Fruit fly (Drosophila melanogaster) whole organism, embryonic: ENCODE measurements around the gene CG10341.
A peak's percentile ranks its signal among the peaks of the same experiment; 100 is the strongest.

Source experiments
- B-H1 ChIP-seq: fragments of 200-800 bp; sonication (Bioruptor generic); IDR thresholded peaks from 3 replicates; pipeline ENCODE4 v1.3.6; 2022; ENCODE audit warnings: missing biosample characterization, missing genetic modification characterization
- Bgb ChIP-seq: fragments of 200-800 bp; sonication (Bioruptor generic); IDR thresholded peaks from 2 replicates; pipeline ENCODE4 v1.3.6; 2022; ENCODE audit warnings: missing biosample characterization, missing genetic modification characterization; ENCODE audit not compliant: partially characterized antibody
- CG10267 ChIP-seq: fragments of 200-800 bp; sonication (Bioruptor generic); optimal IDR thresholded peaks from 2 replicates; lab custom pipeline; 2018; ENCODE audit warnings: missing biosample characterization, mild to moderate bottlenecking, missing genetic modification characterization, moderate library complexity
- CG10321 ChIP-seq: fragments of 200-800 bp; sonication (Bioruptor generic); IDR thresholded peaks from 2 replicates; pipeline ENCODE4 v1.3.6; 2022; ENCODE audit warnings: missing biosample characterization, missing genetic modification characterization
- CG10366 ChIP-seq: fragments of 200-800 bp; sonication (Bioruptor generic); IDR thresholded peaks from 2 replicates; pipeline ENCODE4 v1.3.6; 2022; ENCODE audit warnings: missing biosample characterization, missing genetic modification characterization
- CG11247 ChIP-seq: fragments of 200-800 bp; sonication (Bioruptor generic); IDR thresholded peaks from 2 replicates; pipeline ENCODE4 v1.3.6; 2022; ENCODE audit warnings: missing biosample characterization, missing genetic modification characterization
- CG11456 ChIP-seq: fragments of 200-800 bp; sonication (Bioruptor generic); IDR thresholded peaks from 3 replicates; pipeline ENCODE4 v1.3.6; 2022; ENCODE audit warnings: missing biosample characterization, missing genetic modification characterization
- CG11696 ChIP-seq: fragments of 200-800 bp; sonication (Bioruptor generic); IDR thresholded peaks from 2 replicates; pipeline ENCODE4 v1.3.6; 2022; ENCODE audit warnings: missing biosample characterization, missing genetic modification characterization
- CG12744 ChIP-seq: fragments of 200-800 bp; sonication (Bioruptor generic); optimal IDR thresholded peaks from 2 replicates; lab custom pipeline; 2016; ENCODE audit warnings: missing biosample characterization, missing genetic modification characterization
- CG12942 ChIP-seq: fragments of 200-800 bp; sonication (Bioruptor generic); optimal IDR thresholded peaks from 3 replicates; lab custom pipeline; 2016; ENCODE audit warnings: missing biosample characterization, missing genetic modification characterization
- CG14050 ChIP-seq: fragments of 200-800 bp; sonication (Bioruptor generic); IDR thresholded peaks from 3 replicates; pipeline ENCODE4 v1.3.6; 2022; ENCODE audit warnings: missing biosample characterization, missing genetic modification characterization
- CG15514 ChIP-seq: fragments of 200-800 bp; sonication (Bioruptor generic); optimal IDR thresholded peaks from 3 replicates; lab custom pipeline; 2017; ENCODE audit warnings: missing biosample characterization, missing genetic modification characterization, mild to moderate bottlenecking, moderate library complexity, missing genetic modification reagents
- CG16813 ChIP-seq: fragments of 200-800 bp; sonication (Bioruptor generic); IDR thresholded peaks from 3 replicates; pipeline ENCODE4 v1.3.6; 2022; ENCODE audit warnings: missing biosample characterization, missing genetic modification characterization; ENCODE audit not compliant: partially characterized antibody
- CG32532 ChIP-seq: fragments of 200-800 bp; sonication (Bioruptor generic); IDR thresholded peaks from 2 replicates; pipeline ENCODE4 v1.3.6; 2022; ENCODE audit warnings: missing biosample characterization, missing genetic modification characterization
- CG34224 ChIP-seq: fragments of 200-800 bp; sonication (Bioruptor generic); IDR thresholded peaks from 3 replicates; pipeline ENCODE4 v1.3.6; 2022; ENCODE audit warnings: missing biosample characterization, missing genetic modification characterization; ENCODE audit not compliant: partially characterized antibody
- CG4360 ChIP-seq: fragments of 200-800 bp; sonication (Bioruptor generic); IDR thresholded peaks from 2 replicates; pipeline ENCODE4 v1.3.6; 2022; ENCODE audit warnings: missing biosample characterization, missing genetic modification characterization
- CG4854 ChIP-seq: fragments of 200-800 bp; sonication (Bioruptor generic); optimal IDR thresholded peaks from 2 replicates; lab custom pipeline; 2016; ENCODE audit warnings: missing biosample characterization, missing genetic modification characterization, inconsistent platforms
- CG5245 ChIP-seq: fragments of 200-800 bp; sonication (Bioruptor generic); optimal IDR thresholded peaks from 3 replicates; lab custom pipeline; 2016; ENCODE audit warnings: missing biosample characterization, missing genetic modification characterization
- CG5953 ChIP-seq: fragments of 200-800 bp; sonication (Bioruptor generic); IDR thresholded peaks from 2 replicates; pipeline ENCODE4 v1.3.6; 2022; ENCODE audit warnings: missing biosample characterization, missing genetic modification characterization
- CG6272 ChIP-seq: fragments of 200-800 bp; sonication (Bioruptor generic); IDR thresholded peaks from 2 replicates; pipeline ENCODE4 v1.3.6; 2022; ENCODE audit warnings: missing biosample characterization, missing genetic modification characterization
- CG8281 ChIP-seq: fragments of 200-800 bp; sonication (Bioruptor generic); optimal IDR thresholded peaks from 2 replicates; lab custom pipeline; 2018; ENCODE audit warnings: missing biosample characterization, mild to moderate bottlenecking, missing genetic modification characterization, moderate library complexity
- CG8924 ChIP-seq: fragments of 200-800 bp; optimal IDR thresholded peaks from 3 replicates; lab custom pipeline; 2019; ENCODE audit warnings: missing biosample characterization, mild to moderate bottlenecking, missing genetic modification characterization, moderate library complexity
- CG8944 ChIP-seq: fragments of 200-800 bp; sonication (Bioruptor generic); optimal IDR thresholded peaks from 3 replicates; lab custom pipeline; 2016; ENCODE audit warnings: missing biosample characterization, missing genetic modification characterization
- Dp ChIP-seq: fragments of 200-800 bp; sonication (Bioruptor generic); optimal IDR thresholded peaks from 2 replicates; lab custom pipeline; 2018; ENCODE audit warnings: missing biosample characterization, mild to moderate bottlenecking, missing genetic modification characterization, moderate library complexity
- Gug ChIP-seq: fragments of 200-800 bp; sonication (Bioruptor generic); IDR thresholded peaks from 4 replicates; pipeline ENCODE4 v1.3.6; 2022; ENCODE audit warnings: missing biosample characterization, missing genetic modification characterization
- HLH4C ChIP-seq: fragments of 200-800 bp; sonication (Bioruptor generic); IDR thresholded peaks from 3 replicates; pipeline ENCODE4 v1.3.6; 2022; ENCODE audit warnings: missing biosample characterization, missing genetic modification characterization; ENCODE audit not compliant: partially characterized antibody
- Hey ChIP-seq: fragments of 200-800 bp; sonication (Bioruptor generic); optimal IDR thresholded peaks from 3 replicates; lab custom pipeline; 2018; ENCODE audit warnings: missing biosample characterization, mild to moderate bottlenecking, missing genetic modification characterization
- HmgD ChIP-seq: fragments of 200-800 bp; sonication (Bioruptor generic); optimal IDR thresholded peaks from 3 replicates; lab custom pipeline; 2016; ENCODE audit warnings: missing biosample characterization, missing genetic modification characterization
- HmgZ ChIP-seq: fragments of 200-800 bp; sonication (Bioruptor generic); optimal IDR thresholded peaks from 2 replicates; lab custom pipeline; 2018; ENCODE audit warnings: missing biosample characterization, mild to moderate bottlenecking, missing genetic modification characterization
- Hr78 ChIP-seq, 2 experiments: fragments of 200-800 bp in 1 of 2; fragments of >200 bp in 1 of 2; sonication (Bioruptor generic) in 1 of 2; optimal IDR thresholded peaks; 2 replicates each; lab custom pipeline; 2017 to 2019; ENCODE audit warnings: missing biosample characterization in 2 of 2, missing genetic modification characterization in 2 of 2, mild to moderate bottlenecking in 1 of 2, moderate library complexity in 1 of 2
- Lhr ChIP-seq: fragments of 200-800 bp; sonication (Bioruptor generic); optimal IDR thresholded peaks from 3 replicates; lab custom pipeline; 2017; ENCODE audit warnings: mild to moderate bottlenecking, missing biosample characterization, missing genetic modification reagents, missing genetic modification characterization
- NC2β ChIP-seq: fragments of 200-800 bp; sonication (Bioruptor generic); optimal IDR thresholded peaks from 2 replicates; lab custom pipeline; 2016; ENCODE audit warnings: missing biosample characterization, missing genetic modification characterization
- NFAT ChIP-seq: fragments of 200-800 bp; sonication (Bioruptor generic); IDR thresholded peaks from 2 replicates; pipeline ENCODE4 v1.3.6; 2022; ENCODE audit warnings: missing biosample characterization, missing genetic modification characterization
- Neu2 ChIP-seq: fragments of 200-800 bp; sonication (Bioruptor generic); optimal IDR thresholded peaks from 3 replicates; lab custom pipeline; 2016; ENCODE audit warnings: missing biosample characterization, missing genetic modification characterization, borderline replicate concordance
- Oli ChIP-seq: fragments of 200-800 bp; sonication (Bioruptor generic); optimal IDR thresholded peaks from 2 replicates; lab custom pipeline; 2018; ENCODE audit warnings: missing biosample characterization, mild to moderate bottlenecking, missing genetic modification characterization, moderate library complexity
- Stat92E ChIP-seq, 3 experiments: fragments of >200 bp in 2 of 3; fragments of 200-800 bp in 1 of 3; sonication (Bioruptor generic) in 1 of 3; optimal IDR thresholded peaks; 2 replicates each; lab custom pipeline; 2017 to 2019; ENCODE audit warnings: missing biosample characterization in 3 of 3, missing genetic modification characterization in 3 of 3, mild to moderate bottlenecking in 1 of 3, moderate library complexity in 1 of 3
- cas ChIP-seq: fragments of 200-800 bp; sonication (Bioruptor generic); IDR thresholded peaks from 2 replicates; pipeline ENCODE4 v1.3.6; 2022; ENCODE audit warnings: missing biosample characterization, missing genetic modification characterization
- da ChIP-seq: fragments of 200-800 bp; sonication (Bioruptor generic); optimal IDR thresholded peaks from 2 replicates; lab custom pipeline; 2016; ENCODE audit warnings: missing biosample characterization, missing genetic modification characterization
- esg ChIP-seq: fragments of 200-800 bp; sonication (Bioruptor generic); conservative IDR thresholded peaks from 2 replicates; pipeline ENCODE4 v1.3.6; 2022; ENCODE audit warnings: missing biosample characterization, missing genetic modification characterization
- hth ChIP-seq: fragments of >200 bp; optimal IDR thresholded peaks from 2 replicates; lab custom pipeline; 2017; ENCODE audit warnings: inconsistent platforms
- kay ChIP-seq: fragments of 200-800 bp; sonication (Bioruptor generic); optimal IDR thresholded peaks from 2 replicates; lab custom pipeline; 2016; ENCODE audit warnings: missing biosample characterization, missing genetic modification characterization
- luna ChIP-seq: fragments of 200-800 bp; sonication (Bioruptor generic); optimal IDR thresholded peaks from 2 replicates; lab custom pipeline; 2016; ENCODE audit warnings: missing biosample characterization, missing genetic modification characterization
- nmo ChIP-seq: fragments of 200-800 bp; sonication (Bioruptor generic); optimal IDR thresholded peaks from 2 replicates; lab custom pipeline; 2018; ENCODE audit warnings: missing biosample characterization, mild to moderate bottlenecking, missing genetic modification characterization, moderate library complexity
- phol ChIP-seq: fragments of 200-800 bp; sonication (Bioruptor generic); optimal IDR thresholded peaks from 3 replicates; lab custom pipeline; 2018; ENCODE audit warnings: missing biosample characterization, mild to moderate bottlenecking, missing genetic modification characterization, moderate library complexity
- pros ChIP-seq: fragments of 200-800 bp; sonication (Bioruptor generic); optimal IDR thresholded peaks from 3 replicates; lab custom pipeline; 2019; ENCODE audit warnings: missing biosample characterization, mild to moderate bottlenecking, missing genetic modification characterization, moderate library complexity
- run ChIP-seq: fragments of 200-800 bp; sonication (Bioruptor generic); optimal IDR thresholded peaks from 3 replicates; lab custom pipeline; 2018; ENCODE audit warnings: missing biosample characterization, mild to moderate bottlenecking, missing genetic modification characterization
- sens ChIP-seq: fragments of 200-800 bp; sonication (Bioruptor generic); peaks from one replicate; lab custom pipeline; 2016; ENCODE audit warnings: missing biosample characterization, missing genetic modification characterization
- sr ChIP-seq: fragments of 200-800 bp; sonication (Bioruptor generic); IDR thresholded peaks from 3 replicates; pipeline ENCODE4 v1.3.6; 2022; ENCODE audit warnings: missing biosample characterization, missing genetic modification characterization
- ttk ChIP-seq: fragments of 200-800 bp; sonication (Bioruptor generic); IDR thresholded peaks from 2 replicates; pipeline ENCODE4 v2.1.2; 2022; ENCODE audit warnings: missing biosample characterization, missing genetic modification characterization
- yki ChIP-seq: fragments of >200 bp; optimal IDR thresholded peaks from 3 replicates; lab custom pipeline; 2018
- zen ChIP-seq: fragments of 200-800 bp; sonication (Bioruptor generic); optimal IDR thresholded peaks from 3 replicates; lab custom pipeline; 2018; ENCODE audit warnings: missing biosample characterization, mild to moderate bottlenecking, missing genetic modification characterization, moderate library complexity
- zfh1 ChIP-seq: fragments of 200-800 bp; sonication (Bioruptor generic); IDR thresholded peaks from 3 replicates; pipeline ENCODE4 v1.3.6; 2022; ENCODE audit warnings: missing biosample characterization, missing genetic modification characterization

CG10341 gene

DNA sequence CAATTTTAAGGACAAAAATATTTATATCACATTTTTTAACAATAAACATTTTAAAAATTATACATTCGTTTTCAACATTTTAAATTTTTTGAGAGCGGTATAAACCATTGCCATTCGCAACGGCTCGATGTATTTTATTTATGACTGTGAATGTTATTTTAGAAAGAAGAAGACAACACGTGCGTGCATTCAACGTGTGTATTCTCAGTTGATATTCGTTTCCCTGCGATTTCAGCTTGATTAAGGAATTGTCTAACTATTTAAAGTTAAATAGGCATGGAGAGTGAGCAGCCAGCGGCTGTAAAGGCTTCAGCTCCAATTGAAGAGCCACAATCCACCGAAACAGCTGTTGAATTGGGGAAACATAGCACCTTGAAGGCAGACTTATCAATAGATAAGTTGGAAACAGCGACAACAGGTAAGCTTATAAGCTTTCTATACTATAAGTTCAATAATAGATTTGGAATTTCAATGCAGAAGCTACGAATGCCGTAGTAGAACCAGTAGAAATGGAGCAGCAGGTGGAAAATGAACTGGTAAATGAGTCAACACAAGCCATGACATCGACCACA, at the start of gene CG10341:
TSS of gene CG10341 (plus strand) at position 156 of the 572 bp plus-strand sequence.
- TF ChIP-seq CG5245 (GFP tag; lab: Kevin White, UChicago): no peak
- no peak for TF ChIP-seq CG10321
- TF ChIP-seq CG11456 (GFP tag; lab: Robert Waterston, UW): no peak
- no peak for TF ChIP-seq CG14050 (GFP tag; lab: Robert Waterston, UW)
- TF ChIP-seq run (tag; lab: Kevin White, UChicago): no peak
- TF ChIP-seq CG10267 (tag; lab: Kevin White, UChicago): peak; percentile 8
- no peak for TF ChIP-seq CG8944
- no peak for TF ChIP-seq hth (lab: Kevin White, UChicago)
- no peak for TF ChIP-seq CG34224 (GFP tag; lab: Robert Waterston, UW)
- TF ChIP-seq sr (GFP tag; lab: Robert Waterston, UW): no peak
- TF ChIP-seq nmo (GFP tag; lab: Kevin White, UChicago): no peak
- no peak for TF ChIP-seq CG11696 (GFP tag; lab: Robert Waterston, UW)
- TF ChIP-seq CG12942: no peak
- TF ChIP-seq pros (GFP tag; lab: Kevin White, UChicago): no peak
- peak; percentile 43 for TF ChIP-seq CG15514 (GFP tag; lab: Kevin White, UChicago)
- TF ChIP-seq Lhr (GFP tag; lab: Kevin White, UChicago): no peak
- TF ChIP-seq CG4360 (GFP tag; lab: Robert Waterston, UW): no peak
- no peak for TF ChIP-seq zfh1 (GFP tag; lab: Robert Waterston, UW)
- TF ChIP-seq CG10366 (GFP tag; lab: Robert Waterston, UW): no peak
- TF ChIP-seq Neu2: no peak
- no peak for TF ChIP-seq CG11247 (GFP tag; lab: Robert Waterston, UW)
- no peak for TF ChIP-seq B-H1 (GFP tag; lab: Robert Waterston, UW)
- no peak for TF ChIP-seq ttk (GFP tag; lab: Robert Waterston, UW)
- TF ChIP-seq Bgb (GFP tag; lab: Robert Waterston, UW): no peak; the same call in 1 of the 2 replicates
- TF ChIP-seq HmgZ (tag; lab: Kevin White, UChicago): peak; percentile 14
- no peak for TF ChIP-seq kay (GFP tag; lab: Kevin White, UChicago)
- TF ChIP-seq Dp (GFP tag; lab: Kevin White, UChicago): peak; percentile 86
- no peak for TF ChIP-seq CG4854 (GFP tag; lab: Kevin White, UChicago)
- TF ChIP-seq yki (lab: Kevin White, UChicago): no peak
- TF ChIP-seq CG5953: no peak
- TF ChIP-seq Hey (tag; lab: Kevin White, UChicago): peak; percentile 29
- TF ChIP-seq esg (GFP tag; lab: Robert Waterston, UW): no peak
- no peak for TF ChIP-seq NFAT
- no peak for TF ChIP-seq CG32532 (GFP tag; lab: Robert Waterston, UW)
- TF ChIP-seq HmgD (GFP tag; lab: Kevin White, UChicago): no peak
- no peak for TF ChIP-seq zen
- no peak for TF ChIP-seq Hr78 (GFP tag; optimal IDR thresholded peaks at IDR 0.05; lab: Kevin White, UChicago)
- no peak for TF ChIP-seq CG12744 (GFP tag; lab: Kevin White, UChicago)
- no peak for TF ChIP-seq Gug (GFP tag; lab: Robert Waterston, UW)
- no peak for TF ChIP-seq CG16813 (GFP tag; lab: Robert Waterston, UW)
- no peak for TF ChIP-seq Stat92E (GFP tag; optimal IDR thresholded peaks at IDR 0.05; lab: Kevin White, UChicago)
- TF ChIP-seq da (GFP tag; lab: Kevin White, UChicago): no peak
- TF ChIP-seq HLH4C (GFP tag; lab: Robert Waterston, UW): no peak
- no peak for TF ChIP-seq NC2β (GFP tag; lab: Kevin White, UChicago)
- TF ChIP-seq Oli: no peak
- no peak for TF ChIP-seq CG8281
- TF ChIP-seq phol (tag; lab: Kevin White, UChicago): peak; percentile 12
- no peak for TF ChIP-seq cas
- TF ChIP-seq CG6272: no peak
- no peak for TF ChIP-seq sens (GFP tag; lab: Kevin White, UChicago)
- TF ChIP-seq CG8924 (tag; lab: Kevin White, UChicago): no peak
- no peak for TF ChIP-seq luna (GFP tag; lab: Kevin White, UChicago)
